Fruit fly (Drosophila melanogaster): ENCODE data around the gene ScpX.
A peak's percentile ranks its signal among the peaks of the same experiment; 100 is the strongest.

ScpX gene

DNA sequence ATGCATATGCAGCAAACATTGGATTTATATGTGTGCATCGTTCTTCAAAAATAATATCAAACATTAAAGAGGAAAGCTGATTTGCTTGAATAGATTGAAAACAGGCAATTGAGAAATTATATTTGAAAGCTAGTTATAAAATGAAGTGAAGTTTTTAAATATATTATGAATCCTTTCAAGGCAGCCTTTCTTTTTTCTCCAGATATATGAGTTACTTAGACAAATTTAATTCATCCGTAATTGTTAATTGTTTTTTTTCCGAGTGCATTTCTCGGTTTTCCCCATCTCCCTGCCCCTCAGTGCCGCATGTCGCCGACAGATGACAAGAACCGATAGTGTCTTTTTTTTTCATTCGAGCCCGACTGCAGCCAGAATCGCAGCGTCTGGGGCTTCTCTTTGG, 40.8 kb downstream of the ScpX start:
- peak; percentile 26 for TF ChIP-seq OdsH (GFP tag; optimal IDR thresholded peaks at IDR 0.05)
- no peak for TF ChIP-seq fru (GFP tag; optimal IDR thresholded peaks at IDR 0.05)
- TF ChIP-seq Mio (GFP tag; optimal IDR thresholded peaks at IDR 0.05), result no peak
- TF ChIP-seq dsf (GFP tag; optimal IDR thresholded peaks at IDR 0.05; ENCODE audit: borderline replicate concordance), result no peak
- no peak for TF ChIP-seq sage (GFP tag; optimal IDR thresholded peaks at IDR 0.05)
- peak; percentile 5 for TF ChIP-seq psq (GFP tag; optimal IDR thresholded peaks at IDR 0.05)
- TF ChIP-seq foxo (GFP tag; optimal IDR thresholded peaks at IDR 0.05), result peak in 1 of 2 experiments; percentile 31
- TF ChIP-seq CrebA (GFP tag; optimal IDR thresholded peaks at IDR 0.05; ENCODE audit: borderline replicate concordance), result no peak
- TF ChIP-seq usp (GFP tag; optimal IDR thresholded peaks at IDR 0.05), result no peak
- peak; percentile 18 for TF ChIP-seq ey (GFP tag; optimal IDR thresholded peaks at IDR 0.05)
- no peak for TF ChIP-seq rgr (GFP tag; optimal IDR thresholded peaks at IDR 0.05)
- TF ChIP-seq sv (GFP tag; optimal IDR thresholded peaks at IDR 0.05), result no peak
- TF ChIP-seq CG32264 (GFP tag; optimal IDR thresholded peaks at IDR 0.05), result no peak
- no peak for TF ChIP-seq h (GFP tag; optimal IDR thresholded peaks at IDR 0.05)

DNA sequence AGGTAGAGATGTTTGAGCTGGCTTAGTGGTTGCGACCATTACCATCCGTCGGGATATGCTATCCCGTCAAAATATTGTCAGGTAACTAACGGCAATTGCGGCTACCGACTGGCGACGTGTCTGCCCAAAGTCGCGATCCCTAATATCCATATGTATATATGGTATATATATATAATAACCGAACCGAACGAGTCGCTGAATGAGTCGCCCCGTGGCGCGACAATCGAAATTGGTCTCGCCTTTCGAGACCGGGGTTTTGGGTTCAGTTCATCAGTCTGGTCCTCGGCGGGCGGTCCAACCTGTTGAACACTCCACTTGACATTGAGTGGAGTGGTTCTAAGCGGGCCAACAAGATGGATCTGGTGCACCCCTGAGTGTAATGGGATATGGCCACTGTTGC, 44.2 kb downstream of the ScpX start:
- TF ChIP-seq ey (GFP tag; optimal IDR thresholded peaks at IDR 0.05) (no peak), woc (GFP tag; optimal IDR thresholded peaks at IDR 0.05) (no peak)

DNA sequence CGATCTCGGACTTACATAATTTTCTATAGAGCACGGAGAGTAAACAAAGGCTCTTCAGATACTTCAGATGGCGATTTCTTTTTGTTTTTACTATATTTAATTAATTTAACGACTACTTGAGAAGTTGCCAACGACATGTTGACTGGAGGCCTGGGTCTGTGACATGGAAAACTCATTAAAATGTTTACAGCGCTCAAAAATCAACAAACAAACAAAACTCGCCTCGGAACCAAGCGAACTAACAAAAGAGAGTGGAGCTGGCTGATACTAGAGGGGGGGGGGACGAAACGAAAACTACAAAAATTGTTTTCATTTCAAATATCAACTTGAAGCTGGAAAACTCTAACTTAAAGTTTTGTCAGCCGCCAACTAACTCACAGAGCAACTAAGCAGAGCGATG, 47.4 kb downstream of the ScpX start:
- no peak for TF ChIP-seq pan (optimal IDR thresholded peaks at IDR 0.05)

DNA sequence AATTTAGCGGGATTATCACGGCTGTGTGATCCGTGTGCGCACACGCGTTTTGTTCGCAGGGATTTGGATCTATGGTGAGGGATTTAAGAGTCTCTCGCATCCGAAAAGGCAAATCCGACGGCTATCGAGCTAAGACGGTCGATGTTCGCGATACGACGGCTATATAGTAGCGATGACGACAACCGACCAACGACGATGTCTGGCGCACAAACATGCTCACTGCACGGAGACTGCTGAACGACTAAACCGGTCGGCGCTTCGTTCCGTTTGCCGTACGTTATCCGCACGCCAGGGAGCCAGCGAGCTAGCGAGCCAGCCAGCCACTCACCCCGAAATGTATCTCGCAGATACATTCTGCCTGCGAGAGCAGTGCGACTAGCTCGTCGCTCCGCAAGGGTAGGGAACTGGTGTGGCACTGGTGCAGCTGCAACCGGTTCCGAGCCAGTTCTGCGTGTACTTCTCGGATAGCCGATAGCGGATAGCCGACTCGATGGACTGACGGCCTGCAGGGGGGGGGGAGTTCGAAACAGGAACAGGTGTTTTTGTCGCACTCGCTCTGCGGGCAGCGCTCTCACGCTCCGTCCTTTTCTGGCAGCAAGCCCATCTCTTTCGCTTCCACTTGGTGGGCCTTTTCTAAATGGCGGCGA, 50.1 kb downstream of the ScpX start, which contains the start of gene tup:
TSS of gene tup (minus strand) at position 248 of the 647 bp plus-strand sequence.
- TF ChIP-seq sage (GFP tag; optimal IDR thresholded peaks at IDR 0.05), result no peak
- TF ChIP-seq Dfd (GFP tag; optimal IDR thresholded peaks at IDR 0.05), result no peak
- no peak for TF ChIP-seq usp (GFP tag; optimal IDR thresholded peaks at IDR 0.05)
- no peak for TF ChIP-seq CG9705 (GFP tag; optimal IDR thresholded peaks at IDR 0.05)
- TF ChIP-seq psq (GFP tag; optimal IDR thresholded peaks at IDR 0.05), result peak; percentile 12
- TF ChIP-seq h (GFP tag; optimal IDR thresholded peaks at IDR 0.05), result peak; percentile 41
- TF ChIP-seq N (GFP tag; optimal IDR thresholded peaks at IDR 0.05), result no peak
- TF ChIP-seq Sp1 (GFP tag; optimal IDR thresholded peaks at IDR 0.05), result peak; percentile 7
- peak; percentile 24 for TF ChIP-seq rgr (GFP tag; optimal IDR thresholded peaks at IDR 0.05)
- no peak for TF ChIP-seq pan (optimal IDR thresholded peaks at IDR 0.05)
- TF ChIP-seq fru (GFP tag; optimal IDR thresholded peaks at IDR 0.05), result no peak
- no peak for TF ChIP-seq jim (GFP tag; optimal IDR thresholded peaks at IDR 0.05)
- peak; percentile 91 for TF ChIP-seq Vsx2 (GFP tag; optimal IDR thresholded peaks at IDR 0.05; ENCODE audit: partially characterized antibody)
- no peak for TF ChIP-seq Hr78 (GFP tag; optimal IDR thresholded peaks at IDR 0.05)
- TF ChIP-seq Jra (GFP tag; optimal IDR thresholded peaks at IDR 0.05), result no peak
- TF ChIP-seq Abd-B (GFP tag; optimal IDR thresholded peaks at IDR 0.05), result no peak
- peak in 1 of 2 experiments; percentile 2 for TF ChIP-seq foxo (GFP tag; optimal IDR thresholded peaks at IDR 0.05)
- no peak for TF ChIP-seq sv (GFP tag; optimal IDR thresholded peaks at IDR 0.05)
- TF ChIP-seq Dif (GFP tag; optimal IDR thresholded peaks at IDR 0.05; ENCODE audit: partially characterized antibody), result peak; percentile 94
- TF ChIP-seq ey (GFP tag; optimal IDR thresholded peaks at IDR 0.05), result no peak
- no peak for TF ChIP-seq dmrt93B (GFP tag; optimal IDR thresholded peaks at IDR 0.05)
- TF ChIP-seq Mio (GFP tag; optimal IDR thresholded peaks at IDR 0.05), result no peak
- no peak for TF ChIP-seq brk (GFP tag; optimal IDR thresholded peaks at IDR 0.05)
- peak; percentile 10 to 73 for TF ChIP-seq dl (GFP tag; optimal IDR thresholded peaks at IDR 0.05; ENCODE audit: insufficient read depth in 1 of 2, partially characterized antibody in 2 of 2)
- TF ChIP-seq CG32264 (GFP tag; optimal IDR thresholded peaks at IDR 0.05), result no peak
- no peak for TF ChIP-seq lola (GFP tag; optimal IDR thresholded peaks at IDR 0.05)
- no peak for TF ChIP-seq Rel (GFP tag; optimal IDR thresholded peaks at IDR 0.05)
- peak; percentile 21 for TF ChIP-seq Rel (tag; optimal IDR thresholded peaks at IDR 0.05)
- TF ChIP-seq OdsH (GFP tag; optimal IDR thresholded peaks at IDR 0.05), result no peak
- TF ChIP-seq woc (GFP tag; optimal IDR thresholded peaks at IDR 0.05), result no peak
- TF ChIP-seq HLH106 (tag; optimal IDR thresholded peaks at IDR 0.05), result no peak
- TF ChIP-seq Myc (optimal IDR thresholded peaks at IDR 0.05), result no peak
- TF ChIP-seq Hr83 (GFP tag; optimal IDR thresholded peaks at IDR 0.05; ENCODE audit: poor library complexity, severe bottlenecking), result peak; percentile 21
- TF ChIP-seq tai (GFP tag; optimal IDR thresholded peaks at IDR 0.05), result no peak
- peak; percentile 9 for TF ChIP-seq br (GFP tag; optimal IDR thresholded peaks at IDR 0.05)
- TF ChIP-seq Hnf4 (GFP tag; optimal IDR thresholded peaks at IDR 0.05), result no peak
- no peak for TF ChIP-seq dsf (GFP tag; optimal IDR thresholded peaks at IDR 0.05; ENCODE audit: borderline replicate concordance)
- no peak for TF ChIP-seq GATAd (GFP tag; optimal IDR thresholded peaks at IDR 0.05)
- TF ChIP-seq CrebA (GFP tag; optimal IDR thresholded peaks at IDR 0.05; ENCODE audit: borderline replicate concordance), result no peak

Data from whole organism, wandering third instar larva.